Worm (Caenorhabditis elegans) whole organism, L4 larva: ENCODE data around the gene ZK632.10.
A peak's percentile ranks its signal among the peaks of the same experiment; 100 is the strongest.

Experiments
- mep-1 ChIP-seq: fragments of 150-350 bp; sonication (generic microtip); optimal IDR thresholded peaks from 3 replicates; lab custom pipeline; 2014; ENCODE audit warnings: missing biosample characterization, missing genetic modification characterization
- mes-2 ChIP-seq: sonication (generic microtip); optimal IDR thresholded peaks from 2 replicates; lab custom pipeline; 2016; ENCODE audit warnings: missing genotype, mild to moderate bottlenecking, missing genetic modification characterization, missing compliant biosample characterization; ENCODE audit not compliant: poor library complexity, severe bottlenecking
- nhr-11 ChIP-seq: fragments of 150-350 bp; optimal IDR thresholded peaks from 2 replicates; lab custom pipeline; 2014; ENCODE audit warnings: missing biosample characterization, missing genetic modification characterization
- nhr-111 ChIP-seq: fragments of 200-800 bp; sonication (Bioruptor generic); optimal IDR thresholded peaks from 2 replicates; lab custom pipeline; 2018; ENCODE audit warnings: mild to moderate bottlenecking, missing genetic modification characterization, missing compliant biosample characterization
- snpc-4 ChIP-seq: fragments of 150-350 bp; optimal IDR thresholded peaks from 2 replicates; lab custom pipeline; 2014; ENCODE audit warnings: missing biosample characterization, missing genetic modification characterization

DNA sequence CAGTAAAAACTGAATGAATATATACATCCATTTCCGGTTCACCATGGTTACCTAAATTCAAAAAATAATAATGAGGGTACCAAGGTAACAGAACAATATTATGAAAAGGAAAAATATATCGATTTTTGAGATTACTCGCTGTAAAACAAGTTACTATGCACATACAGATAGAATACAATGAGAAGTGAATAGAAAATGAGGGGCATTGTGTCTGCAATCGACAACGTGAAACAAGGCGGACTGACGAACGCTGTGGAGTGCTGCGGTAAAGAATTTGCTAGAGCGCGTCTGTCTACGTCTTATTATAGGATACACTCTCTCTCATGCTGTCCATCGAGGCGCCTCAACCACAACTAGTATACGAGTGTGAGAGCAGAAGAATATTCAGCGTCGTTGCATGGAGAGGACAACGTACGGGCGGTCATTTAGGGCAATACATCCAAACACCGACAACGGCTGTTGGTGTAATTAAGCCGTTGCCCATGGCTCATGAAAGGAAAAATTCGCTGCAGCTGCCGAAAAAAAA, 10.4 kb downstream of the ZK632.10 start, which contains the start of gene cnx-1:
- TF ChIP-seq nhr-11 (tag; lab: Kevin White, UChicago): peak; percentile 30
- no peak for TF ChIP-seq snpc-4 (tag; lab: Kevin White, UChicago)
- TF ChIP-seq mes-2: peak; percentile 41
- TF ChIP-seq mep-1 (tag; lab: Kevin White, UChicago): peak; percentile 43
- no peak for TF ChIP-seq nhr-111
